Fruit fly (Drosophila melanogaster) whole organism, wandering third instar larva: Measurements from ENCODE around the gene Pp1alpha-96A.
A peak's percentile ranks its signal among the peaks of the same experiment; 100 is the strongest.

Experiments used
- CG9705 ChIP-seq: fragments of 200-800 bp; sonication (Bioruptor generic); optimal IDR thresholded peaks from 2 replicates; lab custom pipeline; 2018; ENCODE audit warnings: missing biosample characterization, mild to moderate bottlenecking, missing genetic modification characterization
- Dfd ChIP-seq: fragments of >200 bp; optimal IDR thresholded peaks from 2 replicates; lab custom pipeline; 2017; ENCODE audit warnings: missing biosample characterization, missing genetic modification characterization
- GATAd ChIP-seq: sonication (Bioruptor generic); optimal IDR thresholded peaks from 2 replicates; lab custom pipeline; 2016; ENCODE audit warnings: missing biosample characterization, missing genetic modification characterization
- Hr78 ChIP-seq: fragments of >200 bp; optimal IDR thresholded peaks from 2 replicates; lab custom pipeline; 2017; ENCODE audit warnings: missing biosample characterization, missing genetic modification characterization
- fru ChIP-seq: fragments of 200-800 bp; sonication (Bioruptor generic); optimal IDR thresholded peaks from 3 replicates; lab custom pipeline; 2016; ENCODE audit warnings: missing biosample characterization, mild to moderate bottlenecking, missing genetic modification characterization
- psq ChIP-seq: fragments of 200-800 bp; sonication (Bioruptor generic); optimal IDR thresholded peaks from 3 replicates; lab custom pipeline; 2017; ENCODE audit warnings: missing biosample characterization, mild to moderate bottlenecking, missing genetic modification characterization, moderate library complexity

DNA sequence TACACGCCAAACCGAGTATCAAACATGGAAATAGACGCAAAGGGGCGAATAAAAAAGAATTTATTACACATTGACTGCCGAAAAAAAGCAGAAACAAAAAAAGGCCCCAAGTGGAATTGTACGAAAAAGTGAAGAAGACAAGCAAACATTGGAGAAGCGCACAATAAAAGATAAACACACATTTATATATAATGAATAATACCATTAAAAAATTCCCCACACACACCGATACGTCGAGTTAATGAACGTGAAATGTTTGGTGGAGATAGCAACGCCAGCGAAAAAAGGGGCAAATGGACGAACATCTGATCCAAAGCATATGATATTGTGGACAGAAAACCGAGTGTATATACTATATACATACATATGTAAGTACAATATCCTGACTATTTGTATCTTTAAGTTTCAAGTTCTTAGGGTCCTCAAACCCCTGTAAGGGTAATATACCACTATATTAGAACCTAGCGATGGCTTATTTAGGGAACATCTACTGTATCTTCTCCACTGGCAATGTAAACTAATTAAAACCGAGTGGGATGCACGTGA, 46.8 kb downstream of the Pp1alpha-96A start:
- TF ChIP-seq Dfd = no peak
- TF ChIP-seq psq (GFP tag; lab: Kevin White, UChicago) = peak; percentile 54
- no peak for TF ChIP-seq GATAd (GFP tag; lab: Kevin White, UChicago)
- TF ChIP-seq CG9705 (GFP tag; lab: Kevin White, UChicago) = no peak
- peak; percentile 34 for TF ChIP-seq fru (GFP tag; lab: Kevin White, UChicago)
- TF ChIP-seq Hr78 = no peak
